Worm (Caenorhabditis elegans): Measurements from ENCODE around the gene apy-1.

- TF ChIP-seq fkh-10 (GFP tag; optimal IDR thresholded peaks at IDR 0.05) (no peak), aha-1 (tag) (no peak), ztf-11 (tag; optimal IDR thresholded peaks at IDR 0.05) (no peak), attf-4 (tag; optimal IDR thresholded peaks at IDR 0.05) (no peak)
Observed at ce11 chrX:7534454-7534853, 35.1 kb downstream of the apy-1 start.

Data from whole organism, L4 larva.